Worm (Caenorhabditis elegans) whole organism, late embryonic: ENCODE results near the gene srbc-22.

Source experiments
- T23F11.4 ChIP-seq: fragments of 200-800 bp; sonication (Bioruptor generic); optimal IDR thresholded peaks from 2 replicates; lab custom pipeline; 2018; ENCODE audit warnings: mild to moderate bottlenecking, missing genetic modification characterization, missing compliant biosample characterization
- ceh-14 ChIP-seq: sonication (generic microtip); optimal IDR thresholded peaks from 2 replicates; lab custom pipeline; 2016; ENCODE audit warnings: missing genotype, missing genetic modification characterization, missing compliant biosample characterization
- ceh-18 ChIP-seq: sonication (generic microtip); optimal IDR thresholded peaks from 2 replicates; lab custom pipeline; 2016; ENCODE audit warnings: missing genetic modification characterization, missing compliant biosample characterization
- ceh-19 ChIP-seq: fragments of 200-800 bp; sonication (Bioruptor generic); optimal IDR thresholded peaks from 2 replicates; lab custom pipeline; 2018; ENCODE audit warnings: mild to moderate bottlenecking, missing genetic modification characterization, missing compliant biosample characterization
- ceh-2 ChIP-seq: sonication (generic microtip); optimal IDR thresholded peaks from 2 replicates; lab custom pipeline; 2016; ENCODE audit warnings: missing genotype, missing genetic modification characterization, missing compliant biosample characterization
- ceh-31 ChIP-seq: sonication (generic microtip); optimal IDR thresholded peaks from 2 replicates; lab custom pipeline; 2016; ENCODE audit warnings: missing genetic modification characterization, missing compliant biosample characterization
- ceh-45 ChIP-seq: fragments of 200-800 bp; sonication (Bioruptor generic); IDR thresholded peaks from 2 replicates; pipeline ENCODE4 v1.3.6; 2022; ENCODE audit warnings: missing genetic modification reagents, missing genetic modification characterization, missing compliant biosample characterization
- ceh-9 ChIP-seq: sonication (generic microtip); optimal IDR thresholded peaks from 2 replicates; lab custom pipeline; 2016; ENCODE audit warnings: mild to moderate bottlenecking, missing genetic modification characterization, inconsistent platforms, missing compliant biosample characterization
- dve-1 ChIP-seq: sonication (generic microtip); optimal IDR thresholded peaks from 2 replicates; lab custom pipeline; 2017; ENCODE audit warnings: antibody characterized with exemption, mild to moderate bottlenecking, missing genetic modification characterization, missing compliant biosample characterization
- elt-4 ChIP-seq: sonication (generic microtip); optimal IDR thresholded peaks from 2 replicates; lab custom pipeline; 2016; ENCODE audit warnings: missing genetic modification characterization, missing compliant biosample characterization
- ets-4 ChIP-seq: sonication (generic microtip); optimal IDR thresholded peaks from 2 replicates; lab custom pipeline; 2016; ENCODE audit warnings: missing genetic modification characterization, missing compliant biosample characterization
- eyg-1 ChIP-seq: sonication (generic microtip); optimal IDR thresholded peaks from 2 replicates; lab custom pipeline; 2016; ENCODE audit warnings: missing genotype, missing genetic modification characterization, missing compliant biosample characterization
- fax-1 ChIP-seq: sonication (generic microtip); optimal IDR thresholded peaks from 2 replicates; lab custom pipeline; 2016; ENCODE audit warnings: missing genotype, missing genetic modification characterization, missing compliant biosample characterization
- fkh-10 ChIP-seq: fragments of 150-350 bp; optimal IDR thresholded peaks from 2 replicates; lab custom pipeline; 2014; ENCODE audit warnings: missing biosample characterization, missing genetic modification reagents, missing genetic modification characterization
- fkh-6 ChIP-seq: sonication (generic microtip); optimal IDR thresholded peaks from 2 replicates; lab custom pipeline; 2016; ENCODE audit warnings: missing genetic modification characterization, missing compliant biosample characterization
- gmeb-2 ChIP-seq: sonication (generic microtip); optimal IDR thresholded peaks from 2 replicates; lab custom pipeline; 2016; ENCODE audit warnings: missing genetic modification characterization, inconsistent platforms, missing compliant biosample characterization
- hlh-15 ChIP-seq: sonication (generic microtip); optimal IDR thresholded peaks from 2 replicates; lab custom pipeline; 2016; ENCODE audit warnings: missing genetic modification characterization, missing compliant biosample characterization
- hlh-30 ChIP-seq: sonication (generic microtip); optimal IDR thresholded peaks from 2 replicates; lab custom pipeline; 2017; ENCODE audit warnings: antibody characterized with exemption, missing genetic modification characterization, missing compliant biosample characterization; ENCODE audit not compliant: insufficient read depth
- hlh-6 ChIP-seq: sonication (generic microtip); optimal IDR thresholded peaks from 2 replicates; lab custom pipeline; 2016; ENCODE audit warnings: missing genotype, missing genetic modification characterization, missing compliant biosample characterization
- hlh-8 ChIP-seq: sonication (generic microtip); optimal IDR thresholded peaks from 2 replicates; lab custom pipeline; 2016; ENCODE audit warnings: missing genotype, missing genetic modification characterization, missing compliant biosample characterization
- lin-11 ChIP-seq: fragments of 200-800 bp; sonication (Bioruptor generic); optimal IDR thresholded peaks from 2 replicates; lab custom pipeline; 2018; ENCODE audit warnings: mild to moderate bottlenecking, missing genetic modification characterization, missing compliant biosample characterization
- madf-2 ChIP-seq: sonication (generic microtip); optimal IDR thresholded peaks from 2 replicates; lab custom pipeline; 2017; ENCODE audit warnings: missing genetic modification characterization, missing compliant biosample characterization
- nfya-1 ChIP-seq: sonication (generic microtip); optimal IDR thresholded peaks from 2 replicates; lab custom pipeline; 2017; ENCODE audit warnings: missing genetic modification characterization, mild to moderate bottlenecking, missing compliant biosample characterization, antibody characterized with exemption, moderate library complexity
- npax-4 ChIP-seq: sonication (generic microtip); optimal IDR thresholded peaks from 2 replicates; lab custom pipeline; 2016; ENCODE audit warnings: missing genetic modification characterization, missing compliant biosample characterization
- pag-3 ChIP-seq: sonication (generic microtip); optimal IDR thresholded peaks from 2 replicates; lab custom pipeline; 2016; ENCODE audit warnings: missing compliant biosample characterization, missing genetic modification characterization, borderline replicate concordance
- pha-2 ChIP-seq: sonication (generic microtip); optimal IDR thresholded peaks from 2 replicates; lab custom pipeline; 2017; ENCODE audit warnings: mild to moderate bottlenecking, missing genetic modification characterization, missing compliant biosample characterization
- pqm-1 ChIP-seq: sonication (generic microtip); optimal IDR thresholded peaks from 2 replicates; lab custom pipeline; 2016; ENCODE audit warnings: missing genetic modification characterization, missing compliant biosample characterization
- ref-2 ChIP-seq: sonication (generic microtip); optimal IDR thresholded peaks from 2 replicates; lab custom pipeline; 2016; ENCODE audit warnings: missing genetic modification characterization, missing compliant biosample characterization
- sdc-2 ChIP-seq: sonication (generic microtip); optimal IDR thresholded peaks from 2 replicates; lab custom pipeline; 2016; ENCODE audit warnings: missing genotype, missing genetic modification characterization, missing compliant biosample characterization
- sox-4 ChIP-seq: sonication (generic microtip); optimal IDR thresholded peaks from 2 replicates; lab custom pipeline; 2017; ENCODE audit warnings: mild to moderate bottlenecking, missing genetic modification characterization, inconsistent platforms, missing compliant biosample characterization
- tbx-2 ChIP-seq: sonication (generic microtip); optimal IDR thresholded peaks from 2 replicates; lab custom pipeline; 2016; ENCODE audit warnings: missing genetic modification characterization, missing compliant biosample characterization
- unc-3 ChIP-seq, 2 experiments: fragments of 200-800 bp in 1 of 2; sonication (Bioruptor generic) in 1 of 2; sonication (generic microtip) in 1 of 2; conservative IDR thresholded peaks in 1 of 2; optimal IDR thresholded peaks in 1 of 2; 2 replicates each; pipeline versions ENCODE4 v1.3.6 to Lab custom; 2016 to 2022; ENCODE audit warnings: missing compliant biosample characterization in 2 of 2, missing genetic modification characterization in 2 of 2, missing genetic modification reagents in 1 of 2
- unc-42 ChIP-seq: sonication (generic microtip); optimal IDR thresholded peaks from 2 replicates; lab custom pipeline; 2016; ENCODE audit warnings: missing genotype, missing genetic modification characterization, missing compliant biosample characterization
- unc-86 ChIP-seq: sonication (generic microtip); optimal IDR thresholded peaks from 2 replicates; lab custom pipeline; 2016; ENCODE audit warnings: missing genetic modification characterization, missing compliant biosample characterization
- zip-5 ChIP-seq: sonication (generic microtip); optimal IDR thresholded peaks from 2 replicates; lab custom pipeline; 2016; ENCODE audit warnings: missing genetic modification characterization, missing compliant biosample characterization

Gene srbc-22

ce11 chrV:2126996-2127585, 29.8 kb upstream of the srbc-22 start, which contains the start of gene ldp-1 (continued):
- TF ChIP-seq ceh-2 (tag; lab: Kevin White, UChicago), result peak; percentile 76
- peak; percentile 48 for TF ChIP-seq zip-5
- peak; percentile 63 for TF ChIP-seq ref-2 (tag; lab: Kevin White, UChicago)
- TF ChIP-seq ceh-19 (GFP tag; lab: Kevin White, UChicago), result no peak
- TF ChIP-seq T23F11.4 (GFP tag; lab: Kevin White, UChicago), result no peak
- TF ChIP-seq lin-11 (tag; lab: Kevin White, UChicago), result no peak
- TF ChIP-seq elt-4 (tag; lab: Kevin White, UChicago), result no peak
- no peak for TF ChIP-seq ceh-45
- peak; percentile 7 for TF ChIP-seq ceh-14 (tag; lab: Kevin White, UChicago)
- TF ChIP-seq eyg-1, result no peak
- no peak for TF ChIP-seq fkh-6 (tag; lab: Kevin White, UChicago)
- TF ChIP-seq fkh-10, result no peak
- no peak for TF ChIP-seq dve-1 (tag; lab: Kevin White, UChicago)
- TF ChIP-seq hlh-8 (tag; lab: Kevin White, UChicago), result peak; percentile 3
- no peak for TF ChIP-seq hlh-6 (tag; lab: Kevin White, UChicago)
- TF ChIP-seq, all 69 proteins: peak for 16

- TF ChIP-seq hlh-15 (tag; lab: Kevin White, UChicago), result no peak
- TF ChIP-seq madf-2 (tag; lab: Kevin White, UChicago), result no peak
- no peak for TF ChIP-seq unc-3 (GFP tag; conservative IDR thresholded peaks at IDR 0.05; lab: Robert Waterston, UW)
- no peak for TF ChIP-seq unc-3 (tag; optimal IDR thresholded peaks at IDR 0.05; lab: Kevin White, UChicago)
- no peak for TF ChIP-seq unc-42
- TF ChIP-seq ref-2 (tag; lab: Kevin White, UChicago), result no peak
Observed at ce11 chrV:2132675-2133074, 24.3 kb upstream of the srbc-22 start.

- TF ChIP-seq pha-2 (tag; lab: Kevin White, UChicago) (no peak), gmeb-2 (tag; lab: Kevin White, UChicago) (no peak), pag-3 (tag; lab: Kevin White, UChicago) (no peak), sdc-2 (tag; lab: Kevin White, UChicago) (no peak), pqm-1 (tag; lab: Kevin White, UChicago) (no peak), npax-4 (tag; lab: Kevin White, UChicago) (no peak), dve-1 (tag; lab: Kevin White, UChicago) (no peak), elt-4 (tag; lab: Kevin White, UChicago) (no peak), ceh-45 (no peak), unc-3 (GFP tag; conservative IDR thresholded peaks at IDR 0.05; lab: Robert Waterston, UW) (no peak), unc-3 (tag; optimal IDR thresholded peaks at IDR 0.05; lab: Kevin White, UChicago) (no peak), ceh-19 (GFP tag; lab: Kevin White, UChicago) (no peak), nfya-1 (tag; lab: Kevin White, UChicago) (peak; percentile 39), tbx-2 (tag; lab: Kevin White, UChicago) (peak; percentile 30), fax-1 (tag; lab: Kevin White, UChicago) (no peak), ceh-31 (peak; percentile 62), sox-4 (tag; lab: Kevin White, UChicago) (no peak), ceh-18 (tag; lab: Kevin White, UChicago) (peak; percentile 67), ref-2 (tag; lab: Kevin White, UChicago) (peak; percentile 50), hlh-8 (tag; lab: Kevin White, UChicago) (no peak), unc-42 (peak; percentile 0), hlh-30 (tag; lab: Kevin White, UChicago) (peak; percentile 71), ceh-9 (tag; lab: Kevin White, UChicago) (no peak)
Observed at ce11 chrV:2133512-2133911, 23.4 kb upstream of the srbc-22 start.

ce11 chrV:2134340-2134739, 22.6 kb upstream of the srbc-22 start:
- peak; percentile 19 for TF ChIP-seq unc-42
- TF ChIP-seq hlh-30 (tag; lab: Kevin White, UChicago), result peak; percentile 56
- TF ChIP-seq unc-86 (tag; lab: Kevin White, UChicago), result no peak
- no peak for TF ChIP-seq ets-4
